Fruit fly (Drosophila melanogaster) whole organism, embryonic: ENCODE data around the gene Tbcc.

Experiments used
- Ada2b ChIP-seq: fragments of 200-800 bp; sonication (Bioruptor generic); IDR thresholded peaks from 2 replicates; pipeline ENCODE4 v1.3.6; 2022; ENCODE audit warnings: missing biosample characterization, missing genetic modification characterization
- B-H2 ChIP-seq: fragments of 200-800 bp; sonication (Bioruptor generic); optimal IDR thresholded peaks from 2 replicates; lab custom pipeline; 2018; ENCODE audit warnings: missing biosample characterization, mild to moderate bottlenecking, missing genetic modification characterization
- BtbVII ChIP-seq: fragments of 200-800 bp; sonication (Bioruptor generic); optimal IDR thresholded peaks from 3 replicates; lab custom pipeline; 2017; ENCODE audit warnings: missing biosample characterization, mild to moderate bottlenecking, missing genetic modification characterization
- CG10147 ChIP-seq: fragments of 200-800 bp; sonication (Bioruptor generic); optimal IDR thresholded peaks from 2 replicates; lab custom pipeline; 2019; ENCODE audit warnings: missing biosample characterization, mild to moderate bottlenecking, missing genetic modification characterization, moderate library complexity
- CG10431 ChIP-seq: fragments of 200-800 bp; sonication (Bioruptor generic); optimal IDR thresholded peaks from 3 replicates; lab custom pipeline; 2018; ENCODE audit warnings: missing biosample characterization, mild to moderate bottlenecking, missing genetic modification characterization
- CG11093 ChIP-seq: fragments of 200-800 bp; sonication (Bioruptor generic); IDR thresholded peaks from 3 replicates; pipeline ENCODE4 v1.3.6; 2022; ENCODE audit warnings: missing biosample characterization, missing genetic modification characterization
- CG15011 ChIP-seq: fragments of 200-800 bp; sonication (Bioruptor generic); optimal IDR thresholded peaks from 3 replicates; lab custom pipeline; 2018; ENCODE audit warnings: missing biosample characterization, mild to moderate bottlenecking, missing genetic modification characterization
- CG15601 ChIP-seq: fragments of 200-800 bp; sonication (Bioruptor generic); optimal IDR thresholded peaks from 3 replicates; lab custom pipeline; 2019; ENCODE audit warnings: missing biosample characterization, mild to moderate bottlenecking, missing genetic modification characterization, moderate library complexity
- CG31441 ChIP-seq: fragments of 200-800 bp; sonication (Bioruptor generic); IDR thresholded peaks from 2 replicates; pipeline ENCODE4 v1.3.6; 2022; ENCODE audit warnings: missing biosample characterization, missing genetic modification characterization
- CG34224 ChIP-seq: fragments of 200-800 bp; sonication (Bioruptor generic); IDR thresholded peaks from 3 replicates; pipeline ENCODE4 v1.3.6; 2022; ENCODE audit warnings: missing biosample characterization, missing genetic modification characterization; ENCODE audit not compliant: partially characterized antibody
- CG34422 ChIP-seq: fragments of 200-800 bp; sonication (Bioruptor generic); IDR thresholded peaks from 3 replicates; pipeline ENCODE4 v1.3.6; 2022; ENCODE audit warnings: missing biosample characterization, missing genetic modification characterization
- CG3995 ChIP-seq: fragments of 200-800 bp; sonication (Bioruptor generic); optimal IDR thresholded peaks from 3 replicates; lab custom pipeline; 2016; ENCODE audit warnings: missing biosample characterization, missing genetic modification characterization
- CG42726 ChIP-seq: fragments of 200-800 bp; sonication (Bioruptor generic); IDR thresholded peaks from 2 replicates; pipeline ENCODE4 v1.3.6; 2022; ENCODE audit warnings: missing biosample characterization, missing genetic modification characterization; ENCODE audit not compliant: partially characterized antibody
- CG43689 ChIP-seq: fragments of 200-800 bp; sonication (Bioruptor generic); IDR thresholded peaks from 2 replicates; pipeline ENCODE4 v1.3.6; 2022; ENCODE audit warnings: missing biosample characterization, missing genetic modification characterization
- CG5245 ChIP-seq: fragments of 200-800 bp; sonication (Bioruptor generic); optimal IDR thresholded peaks from 3 replicates; lab custom pipeline; 2016; ENCODE audit warnings: missing biosample characterization, missing genetic modification characterization
- CG6791 ChIP-seq: fragments of 200-800 bp; sonication (Bioruptor generic); IDR thresholded peaks from 3 replicates; pipeline ENCODE4 v1.3.6; 2022; ENCODE audit warnings: missing biosample characterization, missing genetic modification characterization; ENCODE audit not compliant: partially characterized antibody
- CG7745 ChIP-seq: fragments of 200-800 bp; sonication (Bioruptor generic); optimal IDR thresholded peaks from 2 replicates; lab custom pipeline; 2018; ENCODE audit warnings: missing biosample characterization, mild to moderate bottlenecking, missing genetic modification characterization, moderate library complexity
- CG7963 ChIP-seq: fragments of 200-800 bp; sonication (Bioruptor generic); IDR thresholded peaks from 3 replicates; pipeline ENCODE4 v1.3.6; 2022; ENCODE audit warnings: missing biosample characterization, missing genetic modification characterization; ENCODE audit not compliant: partially characterized antibody
- CG8924 ChIP-seq: fragments of 200-800 bp; optimal IDR thresholded peaks from 3 replicates; lab custom pipeline; 2019; ENCODE audit warnings: missing biosample characterization, mild to moderate bottlenecking, missing genetic modification characterization, moderate library complexity
- CG9437 ChIP-seq: fragments of 200-800 bp; sonication (Bioruptor generic); optimal IDR thresholded peaks from 2 replicates; lab custom pipeline; 2018; ENCODE audit warnings: missing biosample characterization, mild to moderate bottlenecking, missing genetic modification characterization
- Dad ChIP-seq: fragments of 200-800 bp; sonication (Bioruptor generic); optimal IDR thresholded peaks from 3 replicates; lab custom pipeline; 2016; ENCODE audit warnings: missing biosample characterization, missing genetic modification characterization
- Doc2 ChIP-seq: fragments of 200-800 bp; sonication (Bioruptor generic); IDR thresholded peaks from 2 replicates; pipeline ENCODE4 v1.3.6; 2022; ENCODE audit warnings: missing biosample characterization, missing genetic modification characterization
- H2.0 ChIP-seq: fragments of 200-800 bp; sonication (Bioruptor generic); IDR thresholded peaks from 2 replicates; pipeline ENCODE4 v1.3.6; 2022; ENCODE audit warnings: missing biosample characterization, missing genetic modification characterization
- HHEX ChIP-seq: fragments of 200-800 bp; sonication (Bioruptor generic); optimal IDR thresholded peaks from 3 replicates; lab custom pipeline; 2017; ENCODE audit warnings: missing biosample characterization, mild to moderate bottlenecking, missing genetic modification characterization, missing genetic modification reagents
- Meics ChIP-seq: fragments of 200-800 bp; sonication (Bioruptor generic); optimal IDR thresholded peaks from 2 replicates; lab custom pipeline; 2017; ENCODE audit warnings: missing biosample characterization, mild to moderate bottlenecking, missing genetic modification characterization
- Poxn ChIP-seq: fragments of 200-800 bp; sonication (Bioruptor generic); IDR thresholded peaks from 2 replicates; pipeline ENCODE4 v1.3.6; 2022; ENCODE audit warnings: missing biosample characterization, missing genetic modification characterization
- Taf1 ChIP-seq: fragments of 200-800 bp; sonication (Bioruptor generic); IDR thresholded peaks from 2 replicates; pipeline ENCODE4 v1.3.6; 2022; ENCODE audit warnings: missing biosample characterization, missing genetic modification characterization
- Usf ChIP-seq: fragments of 200-800 bp; sonication (Bioruptor generic); optimal IDR thresholded peaks from 2 replicates; lab custom pipeline; 2017; ENCODE audit warnings: missing genotype, missing biosample characterization, missing genetic modification characterization
- cg ChIP-seq: fragments of 200-800 bp; sonication (Bioruptor generic); optimal IDR thresholded peaks from 3 replicates; lab custom pipeline; 2019; ENCODE audit warnings: missing biosample characterization, mild to moderate bottlenecking, missing genetic modification characterization, moderate library complexity
- chif ChIP-seq, 2 experiments: fragments of 200-800 bp; sonication (Bioruptor generic); optimal IDR thresholded peaks; 3 replicates each; lab custom pipeline; 2016; ENCODE audit warnings: missing biosample characterization in 2 of 2, missing genetic modification characterization in 2 of 2
- disco-r ChIP-seq: fragments of 200-800 bp; sonication (Bioruptor generic); optimal IDR thresholded peaks from 2 replicates; lab custom pipeline; 2016; ENCODE audit warnings: missing biosample characterization, missing genetic modification characterization
- eyg ChIP-seq: fragments of 200-800 bp; sonication (Bioruptor generic); optimal IDR thresholded peaks from 3 replicates; lab custom pipeline; 2016; ENCODE audit warnings: missing biosample characterization, missing genetic modification characterization
- gce ChIP-seq: fragments of 200-800 bp; sonication (Bioruptor generic); IDR thresholded peaks from 3 replicates; pipeline ENCODE4 v1.3.6; 2022; ENCODE audit warnings: missing biosample characterization, missing genetic modification characterization
- hb ChIP-seq: fragments of 200-800 bp; sonication (Bioruptor generic); IDR thresholded peaks from 3 replicates; pipeline ENCODE4 v1.3.6; 2022; ENCODE audit warnings: missing biosample characterization, missing genetic modification characterization; ENCODE audit not compliant: partially characterized antibody
- kay ChIP-seq: fragments of 200-800 bp; sonication (Bioruptor generic); optimal IDR thresholded peaks from 2 replicates; lab custom pipeline; 2016; ENCODE audit warnings: missing biosample characterization, missing genetic modification characterization
- lbe ChIP-seq: fragments of 200-800 bp; sonication (Bioruptor generic); optimal IDR thresholded peaks from 2 replicates; lab custom pipeline; 2016; ENCODE audit warnings: missing biosample characterization, mild to moderate bottlenecking, missing genetic modification characterization
- lov ChIP-seq, 2 experiments: fragments of 200-800 bp in 1 of 2; fragments of >200 bp in 1 of 2; sonication (Bioruptor generic) in 1 of 2; IDR thresholded peaks in 1 of 2; optimal IDR thresholded peaks in 1 of 2; 2 replicates in 1 of 2; 3 replicates in 1 of 2; pipeline versions ENCODE4 v1.3.6 to Lab custom; 2017 to 2022; ENCODE audit warnings: missing biosample characterization in 1 of 2, missing genetic modification characterization in 1 of 2
- mam ChIP-seq: fragments of 200-800 bp; sonication (Bioruptor generic); optimal IDR thresholded peaks from 3 replicates; lab custom pipeline; 2016; ENCODE audit warnings: missing biosample characterization, missing genetic modification characterization
- nerfin-2 ChIP-seq: fragments of 200-800 bp; sonication (Bioruptor generic); IDR thresholded peaks from 2 replicates; pipeline ENCODE4 v1.3.6; 2022; ENCODE audit warnings: missing biosample characterization, missing genetic modification characterization; ENCODE audit not compliant: partially characterized antibody
- odd ChIP-seq: fragments of 200-800 bp; sonication (Bioruptor generic); optimal IDR thresholded peaks from 2 replicates; lab custom pipeline; 2017; ENCODE audit warnings: missing biosample characterization, mild to moderate bottlenecking, missing genetic modification characterization
- phol ChIP-seq: fragments of 200-800 bp; sonication (Bioruptor generic); optimal IDR thresholded peaks from 3 replicates; lab custom pipeline; 2018; ENCODE audit warnings: missing biosample characterization, mild to moderate bottlenecking, missing genetic modification characterization, moderate library complexity
- pum ChIP-seq: fragments of 200-800 bp; sonication (Bioruptor generic); optimal IDR thresholded peaks from 2 replicates; lab custom pipeline; 2016; ENCODE audit warnings: missing biosample characterization, missing genetic modification characterization
- scrt ChIP-seq: fragments of 200-800 bp; sonication (Bioruptor generic); optimal IDR thresholded peaks from 2 replicates; lab custom pipeline; 2018; ENCODE audit warnings: missing biosample characterization, mild to moderate bottlenecking, missing genetic modification characterization, moderate library complexity
- sd ChIP-seq: fragments of 200-800 bp; sonication (Bioruptor generic); optimal IDR thresholded peaks from 3 replicates; lab custom pipeline; 2018; ENCODE audit warnings: missing biosample characterization, mild to moderate bottlenecking, missing genetic modification characterization, moderate library complexity
- slp2 ChIP-seq: fragments of 200-800 bp; sonication (Bioruptor generic); optimal IDR thresholded peaks from 2 replicates; lab custom pipeline; 2016; ENCODE audit warnings: missing biosample characterization, missing genetic modification characterization
- trem ChIP-seq: fragments of 200-800 bp; optimal IDR thresholded peaks from 3 replicates; lab custom pipeline; 2019; ENCODE audit warnings: missing biosample characterization, mild to moderate bottlenecking, missing genetic modification characterization, moderate library complexity
- tup ChIP-seq: fragments of 200-800 bp; sonication (Bioruptor generic); optimal IDR thresholded peaks from 2 replicates; lab custom pipeline; 2016; ENCODE audit warnings: missing biosample characterization, mild to moderate bottlenecking, missing genetic modification characterization, moderate library complexity
- vnd ChIP-seq: fragments of 200-800 bp; sonication (Bioruptor generic); IDR thresholded peaks from 3 replicates; pipeline ENCODE4 v1.3.6; 2022; ENCODE audit warnings: missing biosample characterization, missing genetic modification characterization; ENCODE audit not compliant: partially characterized antibody

The Tbcc gene

dm6 chr2L:4222002-4222920 lies 34.7 kb upstream of the Tbcc start (continued):
- TF ChIP-seq lbe (GFP tag; lab: Kevin White, UChicago), result no peak
- TF ChIP-seq H2.0 (GFP tag; lab: Robert Waterston, UW), result no peak
- TF ChIP-seq Ada2b (GFP tag; lab: Robert Waterston, UW), result no peak
- TF ChIP-seq CG31441 (GFP tag; lab: Robert Waterston, UW), result peak; percentile 39; the same call in 1 of the 2 replicates
- TF ChIP-seq CG7745 (tag; lab: Kevin White, UChicago), result no peak
- no peak for TF ChIP-seq CG9437 (GFP tag; lab: Kevin White, UChicago)
- no peak for TF ChIP-seq pum (GFP tag; lab: Kevin White, UChicago)
- no peak for TF ChIP-seq hb (GFP tag; lab: Robert Waterston, UW)
- TF ChIP-seq CG43689, result no peak
- TF ChIP-seq chif (GFP tag; optimal IDR thresholded peaks at IDR 0.05; lab: Kevin White, UChicago), result peak in 1 of 2 experiments; percentile 19
- TF ChIP-seq CG7963 (GFP tag; lab: Robert Waterston, UW), result no peak
- TF ChIP-seq sd, result peak; percentile 81
- no peak for TF ChIP-seq gce (GFP tag; lab: Robert Waterston, UW)
- no peak for TF ChIP-seq tup (GFP tag; lab: Kevin White, UChicago)
- no peak for TF ChIP-seq mam
- TF ChIP-seq Usf (GFP tag; lab: Kevin White, UChicago), result no peak
- no peak for TF ChIP-seq Meics (GFP tag; lab: Kevin White, UChicago)
- no peak for TF ChIP-seq scrt
- TF ChIP-seq CG11093 (GFP tag; lab: Robert Waterston, UW), result no peak
- no peak for TF ChIP-seq HHEX
- TF ChIP-seq Doc2 (GFP tag; lab: Robert Waterston, UW), result no peak
- TF ChIP-seq trem (tag; lab: Kevin White, UChicago), result peak; percentile 42
- no peak for TF ChIP-seq CG6791 (GFP tag; lab: Robert Waterston, UW)
- no peak for TF ChIP-seq BtbVII (GFP tag; lab: Kevin White, UChicago)
- TF ChIP-seq CG5245 (GFP tag; lab: Kevin White, UChicago), result no peak
- peak; percentile 28 for TF ChIP-seq cg (GFP tag; lab: Kevin White, UChicago)
- TF ChIP-seq slp2, result no peak
- no peak for TF ChIP-seq nerfin-2
- TF ChIP-seq CG8924 (tag; lab: Kevin White, UChicago), result no peak
- no peak for TF ChIP-seq CG15011
- no peak for TF ChIP-seq Taf1 (GFP tag; lab: Robert Waterston, UW)
- TF ChIP-seq disco-r (GFP tag; lab: Kevin White, UChicago), result no peak
- no peak for TF ChIP-seq CG15601
- TF ChIP-seq Poxn (GFP tag; lab: Robert Waterston, UW), result no peak
- TF ChIP-seq CG10431, result no peak
- TF ChIP-seq lov (optimal IDR thresholded peaks at IDR 0.05; lab: Kevin White, UChicago), result no peak
- TF ChIP-seq lov (GFP tag; IDR thresholded peaks at IDR 0.05; lab: Robert Waterston, UW), result no peak
- TF ChIP-seq vnd (GFP tag; lab: Robert Waterston, UW), result no peak
- no peak for TF ChIP-seq B-H2 (GFP tag; lab: Kevin White, UChicago)
- no peak for TF ChIP-seq CG42726 (GFP tag; lab: Robert Waterston, UW)
- TF ChIP-seq CG3995 (GFP tag; lab: Kevin White, UChicago), result no peak
- no peak for TF ChIP-seq CG34224
- no peak for TF ChIP-seq CG10147 (GFP tag; lab: Kevin White, UChicago)
- no peak for TF ChIP-seq kay
- TF ChIP-seq eyg (GFP tag; lab: Kevin White, UChicago), result no peak
- TF ChIP-seq odd, result no peak
- TF ChIP-seq phol, result peak; percentile 66
- TF ChIP-seq CG34422 (GFP tag; lab: Robert Waterston, UW), result no peak
- TF ChIP-seq Dad (GFP tag; lab: Kevin White, UChicago), result no peak
